Fruit fly (Drosophila melanogaster): Measurements from ENCODE around the gene CG14275.

Gene CG14275

dm6 chr2L:8361204-8361952 lies 34.1 kb downstream of the CG14275 start (continued):
- TF ChIP-seq sens (GFP tag) (peak; percentile 82), Atf-2 (GFP tag; optimal IDR thresholded peaks at IDR 0.05) (peak; percentile 10), CG4617 (GFP tag; optimal IDR thresholded peaks at IDR 0.05; ENCODE audit: borderline replicate concordance) (no peak), Med (GFP tag) (peak; percentile 77), fu2 (GFP tag; optimal IDR thresholded peaks at IDR 0.05) (no peak), CG31224 (GFP tag; IDR thresholded peaks at IDR 0.05) (peak; percentile 46; the same call in 1 of the 2 replicates), chinmo (GFP tag; IDR thresholded peaks at IDR 0.05; ENCODE audit: partially characterized antibody) (no peak), slp2 (GFP tag; optimal IDR thresholded peaks at IDR 0.05) (no peak), dmrt11E (tag; optimal IDR thresholded peaks at IDR 0.05) (peak; percentile 13), CG18262 (tag; optimal IDR thresholded peaks at IDR 0.05) (peak; percentile 43), hb (GFP tag; IDR thresholded peaks at IDR 0.05; ENCODE audit: partially characterized antibody) (no peak), Max (GFP tag; optimal IDR thresholded peaks at IDR 0.05) (peak; percentile 6), usp (GFP tag; optimal IDR thresholded peaks at IDR 0.05) (no peak), CG15073 (GFP tag; optimal IDR thresholded peaks at IDR 0.05) (no peak), CG10979 (tag; optimal IDR thresholded peaks at IDR 0.05) (peak; percentile 35), Dip3 (GFP tag; optimal IDR thresholded peaks at IDR 0.05) (peak; percentile 26), gfzf (GFP tag; optimal IDR thresholded peaks at IDR 0.05) (no peak), jigr1 (GFP tag; IDR thresholded peaks at IDR 0.05) (no peak), CG17361 (GFP tag; IDR thresholded peaks at IDR 0.05) (peak; percentile 35; the same call in 2 of the 3 replicates), twi (tag; optimal IDR thresholded peaks at IDR 0.05) (no peak), gem (tag; optimal IDR thresholded peaks at IDR 0.05) (peak; percentile 55), MBD-R2 (GFP tag; IDR thresholded peaks at IDR 0.05) (peak; percentile 20; the same call in 1 of the 2 replicates), CG7786 (GFP tag; optimal IDR thresholded peaks at IDR 0.05) (no peak), Nf-YB (GFP tag; optimal IDR thresholded peaks at IDR 0.05) (no peak), CG15696 (tag; optimal IDR thresholded peaks at IDR 0.05) (no peak), gcm (GFP tag; optimal IDR thresholded peaks at IDR 0.05) (no peak), jing (GFP tag; optimal IDR thresholded peaks at IDR 0.05) (no peak), D (optimal IDR thresholded peaks at IDR 0.05) (no peak), D (GFP tag; optimal IDR thresholded peaks at IDR 0.05) (peak; percentile 46), CG6654 (GFP tag; optimal IDR thresholded peaks at IDR 0.05) (no peak), ind (GFP tag; optimal IDR thresholded peaks at IDR 0.05) (peak; percentile 2), Chrac-16 (GFP tag; optimal IDR thresholded peaks at IDR 0.05) (peak; percentile 10), org-1 (GFP tag; optimal IDR thresholded peaks at IDR 0.05) (peak; percentile 6), HLH54F (GFP tag; optimal IDR thresholded peaks at IDR 0.05) (no peak), CG10147 (GFP tag; optimal IDR thresholded peaks at IDR 0.05) (no peak), hbn (GFP tag; IDR thresholded peaks at IDR 0.05; ENCODE audit: partially characterized antibody) (no peak), Hmx (GFP tag; optimal IDR thresholded peaks at IDR 0.05) (peak; percentile 19), crol (GFP tag; IDR thresholded peaks at IDR 0.05) (no peak), MESR4 (GFP tag; optimal IDR thresholded peaks at IDR 0.05) (no peak), zen2 (GFP tag; IDR thresholded peaks at IDR 0.05; ENCODE audit: partially characterized antibody) (no peak), CG17186 (GFP tag; optimal IDR thresholded peaks at IDR 0.05) (no peak), unpg (GFP tag; optimal IDR thresholded peaks at IDR 0.05) (no peak), exex (tag; optimal IDR thresholded peaks at IDR 0.05) (peak; percentile 8), ATbp (GFP tag; optimal IDR thresholded peaks at IDR 0.05) (peak; percentile 44), CG12155 (GFP tag; optimal IDR thresholded peaks at IDR 0.05) (no peak), Kr (GFP tag; optimal IDR thresholded peaks at IDR 0.05) (no peak), CG31388 (GFP tag; optimal IDR thresholded peaks at IDR 0.05) (no peak), CG1602 (GFP tag; optimal IDR thresholded peaks at IDR 0.05) (peak; percentile 19), CG5245 (GFP tag; optimal IDR thresholded peaks at IDR 0.05) (no peak), Neu2 (GFP tag; optimal IDR thresholded peaks at IDR 0.05; ENCODE audit: borderline replicate concordance) (no peak)

Measured in whole organism, embryonic.